Worm (Caenorhabditis elegans): ENCODE measurements around the gene arx-3.

- TF ChIP-seq zag-1 (tag; optimal IDR thresholded peaks at IDR 0.05) (no peak), nhr-6 (tag; optimal IDR thresholded peaks at IDR 0.05) (no peak), nhr-237 (tag; optimal IDR thresholded peaks at IDR 0.05) (no peak), lsy-2 (tag; optimal IDR thresholded peaks at IDR 0.05) (no peak), pha-4 (GFP tag; IDR thresholded peaks at IDR 0.05) (no peak), pha-4 (tag; optimal IDR thresholded peaks at IDR 0.05) (no peak), arid-1 (GFP tag; conservative IDR thresholded peaks at IDR 0.05) (no peak), ama-1 (optimal IDR thresholded peaks at IDR 0.05) (no peak), ceh-28 (tag; optimal IDR thresholded peaks at IDR 0.05) (no peak), ceh-82 (tag; optimal IDR thresholded peaks at IDR 0.05) (no peak)
Observed at ce11 chrIII:12040999-12041398, 17.3 kb downstream of the arx-3 start, which contains the start of gene Y79H2A.4.

All from whole organism, L4 larva.